Worm (Caenorhabditis elegans): Measurements from ENCODE around the gene ZK1307.2.

- TF ChIP-seq unc-62 (GFP tag; optimal IDR thresholded peaks at IDR 0.05) = no peak
- no peak for TF ChIP-seq snpc-4 (tag; optimal IDR thresholded peaks at IDR 0.05)
- no peak for TF ChIP-seq elt-2 (tag; optimal IDR thresholded peaks at IDR 0.05)
- TF ChIP-seq nhr-237 (tag; optimal IDR thresholded peaks at IDR 0.05) = no peak
- TF ChIP-seq pag-3 (tag; optimal IDR thresholded peaks at IDR 0.05; ENCODE audit: borderline replicate concordance, insufficient read depth) = no peak
- TF ChIP-seq dpl-1 (GFP tag; optimal IDR thresholded peaks at IDR 0.05) = no peak
Observed at ce11 chrII:9619995-9620535, 33.7 kb downstream of the ZK1307.2 start.

All from whole organism, L1 larva.